Fruit fly (Drosophila melanogaster): ENCODE data around the gene comt.

The comt gene

dm6 chrX:13258757-13259067, at the start of gene comt:
Gene comt, plus strand, starts transcription at chrX:13259021.
- TF ChIP-seq CG8632 (GFP tag; optimal IDR thresholded peaks at IDR 0.05) (peak; percentile 59), CG11762 (GFP tag; optimal IDR thresholded peaks at IDR 0.05; ENCODE audit: insufficient read depth) (peak; percentile 3), salr (GFP tag; optimal IDR thresholded peaks at IDR 0.05) (peak in 1 of 2 experiments; percentile 48), CG34406 (GFP tag; optimal IDR thresholded peaks at IDR 0.05) (peak; percentile 40), Ets96B (tag; optimal IDR thresholded peaks at IDR 0.05) (peak; percentile 19), cyc (GFP tag; optimal IDR thresholded peaks at IDR 0.05) (peak; percentile 14), CG6163 (GFP tag; IDR thresholded peaks at IDR 0.05) (peak; percentile 55; the same call in 2 of the 3 replicates), svp (GFP tag) (no peak), Met (GFP tag; optimal IDR thresholded peaks at IDR 0.05) (no peak), Gug (GFP tag; IDR thresholded peaks at IDR 0.05) (peak; percentile 38), fkh (GFP tag; optimal IDR thresholded peaks at IDR 0.05) (no peak), Eip93F (GFP tag; optimal IDR thresholded peaks at IDR 0.05) (peak; percentile 28), CG10631 (GFP tag; optimal IDR thresholded peaks at IDR 0.05) (peak; percentile 66), acj6 (GFP tag; optimal IDR thresholded peaks at IDR 0.05) (peak; percentile 60), esn (GFP tag; optimal IDR thresholded peaks at IDR 0.05) (peak; percentile 47), CG4318 (GFP tag; optimal IDR thresholded peaks at IDR 0.05) (peak; percentile 31), Lpt (GFP tag; optimal IDR thresholded peaks at IDR 0.05) (no peak), fd59A (GFP tag; optimal IDR thresholded peaks at IDR 0.05) (no peak), Eip78C (GFP tag) (peak; percentile 88), CG15336 (GFP tag; IDR thresholded peaks at IDR 0.05) (peak; percentile 41), vri (GFP tag; optimal IDR thresholded peaks at IDR 0.05) (peak; percentile 8), eg (GFP tag; IDR thresholded peaks at IDR 0.05) (peak; percentile 76), CG3032 (tag; optimal IDR thresholded peaks at IDR 0.05) (peak; percentile 59), Hr4 (GFP tag; optimal IDR thresholded peaks at IDR 0.05) (no peak), CG32006 (GFP tag; optimal IDR thresholded peaks at IDR 0.05) (no peak), CG8119 (GFP tag; IDR thresholded peaks at IDR 0.05) (peak; percentile 63), CG6792 (GFP tag; optimal IDR thresholded peaks at IDR 0.05) (peak; percentile 40)

DNA sequence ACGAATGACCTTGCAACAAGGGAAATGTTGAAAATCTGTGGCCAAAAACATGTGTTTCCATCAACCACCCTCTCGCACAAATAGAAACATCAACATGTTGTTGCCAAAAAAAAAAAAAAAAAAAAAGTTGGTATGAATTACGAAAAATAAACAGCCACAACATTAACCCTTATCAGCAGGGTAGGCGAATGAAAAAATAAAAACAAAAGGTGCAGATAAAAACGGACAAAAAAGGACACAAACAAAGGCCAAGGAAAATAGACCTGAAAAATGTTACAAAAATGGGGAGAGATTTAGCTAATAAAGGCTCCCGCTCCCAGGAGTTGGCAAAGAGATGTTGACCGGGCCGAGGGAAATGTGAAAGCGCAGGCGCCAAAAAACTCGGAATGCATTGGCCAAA, 49.4 kb upstream of the comt start:
- TF ChIP-seq ss (GFP tag; optimal IDR thresholded peaks at IDR 0.05) (peak; percentile 45 to 49), Lpt (GFP tag; optimal IDR thresholded peaks at IDR 0.05) (no peak), CG11294 (GFP tag; IDR thresholded peaks at IDR 0.05) (no peak), Eip78C (GFP tag) (peak; percentile 15), OdsH (GFP tag; optimal IDR thresholded peaks at IDR 0.05) (no peak), dsx (GFP tag; optimal IDR thresholded peaks at IDR 0.05; ENCODE audit: poor library complexity, severe bottlenecking) (peak; percentile 19), CG8319 (GFP tag; optimal IDR thresholded peaks at IDR 0.05) (no peak), CG9139 (GFP tag; optimal IDR thresholded peaks at IDR 0.05) (peak; percentile 52), Met (GFP tag; optimal IDR thresholded peaks at IDR 0.05) (no peak), Sox14 (GFP tag; optimal IDR thresholded peaks at IDR 0.05) (no peak), CG3032 (tag; optimal IDR thresholded peaks at IDR 0.05) (peak; percentile 14), Sox15 (GFP tag; optimal IDR thresholded peaks at IDR 0.05) (no peak), CG8119 (GFP tag; IDR thresholded peaks at IDR 0.05) (no peak), Sox102F (GFP tag; optimal IDR thresholded peaks at IDR 0.05) (no peak)

DNA sequence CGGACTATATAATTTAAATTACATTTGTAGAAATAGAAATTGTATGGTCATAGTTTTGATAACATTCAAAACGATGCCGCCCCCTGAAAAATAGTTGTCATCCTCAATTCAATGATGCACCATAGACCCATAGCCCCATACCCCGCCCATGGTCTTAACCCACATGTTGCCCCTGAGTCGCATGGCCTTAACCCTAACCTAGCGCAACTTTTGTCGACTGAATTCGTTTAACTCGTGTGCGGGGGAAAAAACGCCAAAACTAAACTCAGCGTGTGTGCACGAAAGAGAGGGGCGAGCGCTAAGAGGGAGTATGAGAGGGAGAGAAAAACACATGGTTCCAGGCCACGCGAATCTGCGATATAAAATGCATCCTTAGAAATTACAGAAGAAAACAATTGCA, 48.4 kb upstream of the comt start:
- no peak for TF ChIP-seq OdsH (GFP tag; optimal IDR thresholded peaks at IDR 0.05)
- TF ChIP-seq Hr39 (GFP tag; optimal IDR thresholded peaks at IDR 0.05): no peak
- TF ChIP-seq Met (GFP tag; optimal IDR thresholded peaks at IDR 0.05): no peak
- no peak for TF ChIP-seq cyc (GFP tag; optimal IDR thresholded peaks at IDR 0.05)
- no peak for TF ChIP-seq eg (GFP tag; IDR thresholded peaks at IDR 0.05)
- no peak for TF ChIP-seq CG8319 (GFP tag; optimal IDR thresholded peaks at IDR 0.05)
- no peak for TF ChIP-seq CG3032 (tag; optimal IDR thresholded peaks at IDR 0.05)
- TF ChIP-seq CG11294 (GFP tag; IDR thresholded peaks at IDR 0.05): no peak
- no peak for TF ChIP-seq CG34406 (GFP tag; optimal IDR thresholded peaks at IDR 0.05)
- TF ChIP-seq CG9139 (GFP tag; optimal IDR thresholded peaks at IDR 0.05): no peak
- no peak for TF ChIP-seq CG4318 (GFP tag; optimal IDR thresholded peaks at IDR 0.05)
- no peak for TF ChIP-seq net (GFP tag; optimal IDR thresholded peaks at IDR 0.05)
- no peak for TF ChIP-seq Eip78C (GFP tag)
- TF ChIP-seq ss (GFP tag; optimal IDR thresholded peaks at IDR 0.05): no peak
- TF ChIP-seq Gug (GFP tag; IDR thresholded peaks at IDR 0.05): no peak
- no peak for TF ChIP-seq Sox14 (GFP tag; optimal IDR thresholded peaks at IDR 0.05)
